Fruit fly (Drosophila melanogaster) Kc167 (cell line): ENCODE measurements around the gene fz2.

Experiments
- Myc ChIP-seq: fragments of >200 bp; optimal IDR thresholded peaks from 2 replicates; lab custom pipeline; 2017; ENCODE audit warnings: missing external identifiers
- Sin3A ChIP-seq: fragments of >200 bp; optimal IDR thresholded peaks from 2 replicates; lab custom pipeline; 2018; ENCODE audit warnings: missing external identifiers
- h ChIP-seq: fragments of >200 bp; optimal IDR thresholded peaks from 3 replicates; lab custom pipeline; 2018; ENCODE audit warnings: missing external identifiers
- insv ChIP-seq: fragments of >200 bp; optimal IDR thresholded peaks from 3 replicates; lab custom pipeline; 2018; ENCODE audit warnings: missing external identifiers
- psq ChIP-seq: fragments of >200 bp; optimal IDR thresholded peaks from 2 replicates; lab custom pipeline; 2017; ENCODE audit warnings: missing external identifiers
- ttk ChIP-seq: sonication (Bioruptor generic); optimal IDR thresholded peaks from 2 replicates; lab custom pipeline; 2017; ENCODE audit warnings: missing external identifiers

The fz2 gene

DNA sequence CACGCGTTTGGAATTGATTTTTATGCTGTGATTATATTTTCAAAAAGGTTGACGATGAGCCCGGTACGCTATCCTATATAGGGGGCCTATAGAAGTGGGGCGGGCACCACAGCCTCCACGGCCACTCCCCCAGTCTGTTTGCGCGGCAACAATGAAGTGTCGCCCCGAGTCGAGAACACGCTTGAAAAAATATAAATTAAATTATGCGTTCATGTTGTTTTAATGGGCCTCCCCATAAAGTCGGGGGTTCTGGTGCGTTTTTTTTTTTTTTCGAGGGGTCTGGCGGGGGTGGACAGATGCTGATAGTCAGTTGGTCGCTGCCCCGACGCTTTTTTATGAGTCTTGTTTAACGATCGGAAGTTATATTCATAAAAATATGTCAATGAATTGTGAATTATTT, 37.9 kb downstream of the fz2 start:
- TF ChIP-seq ttk (lab: Kevin White, UChicago) (no peak), Sin3A (lab: Kevin White, UChicago) (no peak), h (lab: Kevin White, UChicago) (no peak), Myc (no peak), psq (lab: Kevin White, UChicago) (no peak), insv (lab: Kevin White, UChicago) (no peak)

DNA sequence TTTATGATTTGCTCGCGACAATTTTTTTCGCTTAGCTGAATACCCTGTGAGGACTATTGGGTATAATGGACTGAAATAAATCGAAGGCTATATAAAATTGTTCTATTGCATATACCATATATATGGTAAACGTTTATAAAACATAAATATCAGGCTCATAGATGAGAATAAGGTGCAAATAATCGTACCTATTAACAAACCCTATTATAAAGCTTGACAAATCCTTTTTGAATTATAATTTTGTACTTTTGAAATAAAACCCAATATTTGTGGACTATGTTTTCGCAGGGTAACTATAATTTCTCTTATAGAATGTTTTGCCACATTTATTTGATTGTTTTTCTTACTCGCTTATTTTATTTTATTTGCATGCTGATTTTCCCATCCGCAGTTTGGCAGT, 38.5 kb downstream of the fz2 start:
- no peak for TF ChIP-seq ttk (lab: Kevin White, UChicago)
- no peak for TF ChIP-seq psq (lab: Kevin White, UChicago)
- TF ChIP-seq insv (lab: Kevin White, UChicago) = no peak
- TF ChIP-seq h (lab: Kevin White, UChicago) = no peak
- TF ChIP-seq Sin3A (lab: Kevin White, UChicago) = no peak
- no peak for TF ChIP-seq Myc

DNA sequence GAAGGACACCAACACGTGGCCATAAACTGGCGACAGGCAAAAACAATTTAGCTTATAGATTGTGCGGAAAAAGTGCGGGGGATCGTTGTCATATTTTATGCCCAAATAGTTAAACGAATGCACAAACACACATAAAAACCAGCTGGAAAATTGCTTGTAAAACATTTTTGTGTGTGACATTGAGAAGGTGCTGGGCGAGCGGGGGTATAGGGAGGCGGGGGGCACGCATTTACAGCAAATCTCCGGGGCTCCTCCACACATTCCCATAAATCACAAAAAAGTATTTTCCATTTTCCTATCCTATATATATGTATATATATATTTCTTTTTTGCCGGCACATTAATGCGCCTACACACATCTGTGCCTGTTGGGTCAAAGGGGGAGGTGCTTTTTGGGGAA, 39.1 kb downstream of the fz2 start:
- TF ChIP-seq Myc (no peak), ttk (lab: Kevin White, UChicago) (no peak), h (lab: Kevin White, UChicago) (no peak), Sin3A (lab: Kevin White, UChicago) (no peak), insv (lab: Kevin White, UChicago) (no peak), psq (lab: Kevin White, UChicago) (no peak)

DNA sequence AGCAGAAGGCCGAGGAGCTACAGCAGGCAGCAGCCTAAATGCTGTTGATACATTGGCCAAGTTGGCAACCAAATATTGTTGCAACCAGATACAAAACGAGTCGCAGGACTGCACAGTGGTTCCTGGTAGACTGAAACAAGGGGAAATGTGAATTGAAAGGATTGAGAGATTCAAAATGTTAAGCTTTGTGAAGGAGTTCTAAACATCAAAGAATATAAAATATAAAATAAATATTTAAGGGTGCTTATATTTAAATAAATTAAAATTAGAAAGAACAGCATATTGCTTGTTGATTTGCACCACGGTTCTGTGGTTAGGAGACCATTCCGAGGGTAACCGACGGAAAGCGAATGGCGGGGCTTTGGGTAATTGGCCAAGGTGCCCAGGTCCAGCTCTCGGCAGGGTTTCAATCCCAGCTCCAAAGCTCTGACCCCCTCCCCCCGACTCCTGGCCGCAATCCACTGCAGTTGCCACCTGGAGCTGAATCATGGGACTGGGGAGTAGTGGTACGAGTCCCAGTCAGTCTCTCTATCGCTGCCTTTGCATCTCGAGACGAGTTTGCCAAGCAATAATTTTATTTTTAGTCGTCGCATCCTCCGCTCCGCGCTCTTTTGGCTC, 41.0 kb downstream of the fz2 start:
- TF ChIP-seq Myc (no peak), insv (lab: Kevin White, UChicago) (no peak), h (lab: Kevin White, UChicago) (no peak), ttk (lab: Kevin White, UChicago) (no peak), Sin3A (lab: Kevin White, UChicago) (no peak), psq (lab: Kevin White, UChicago) (no peak)

DNA sequence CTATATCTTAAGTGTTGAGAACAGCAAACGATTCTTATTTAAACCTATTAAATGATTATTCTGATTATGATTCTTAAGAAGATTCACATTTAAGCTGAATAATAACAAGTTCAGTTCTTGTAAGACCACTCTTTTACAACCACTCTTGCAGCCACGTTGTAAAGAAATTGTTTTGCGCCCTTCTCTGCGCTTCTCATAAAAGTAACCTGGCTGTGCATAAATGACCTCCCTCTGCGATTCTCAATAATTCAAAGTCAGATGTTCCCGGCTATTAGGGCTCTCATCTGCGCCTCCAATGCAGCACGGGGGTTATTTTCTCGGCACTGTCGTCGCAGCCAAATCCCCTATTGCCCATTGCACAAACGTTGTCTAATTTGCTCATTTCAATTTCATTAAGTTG, 42.0 kb downstream of the fz2 start:
- TF ChIP-seq Sin3A (lab: Kevin White, UChicago) (no peak), h (lab: Kevin White, UChicago) (no peak), insv (lab: Kevin White, UChicago) (no peak), ttk (lab: Kevin White, UChicago) (no peak), psq (lab: Kevin White, UChicago) (no peak), Myc (no peak)

DNA sequence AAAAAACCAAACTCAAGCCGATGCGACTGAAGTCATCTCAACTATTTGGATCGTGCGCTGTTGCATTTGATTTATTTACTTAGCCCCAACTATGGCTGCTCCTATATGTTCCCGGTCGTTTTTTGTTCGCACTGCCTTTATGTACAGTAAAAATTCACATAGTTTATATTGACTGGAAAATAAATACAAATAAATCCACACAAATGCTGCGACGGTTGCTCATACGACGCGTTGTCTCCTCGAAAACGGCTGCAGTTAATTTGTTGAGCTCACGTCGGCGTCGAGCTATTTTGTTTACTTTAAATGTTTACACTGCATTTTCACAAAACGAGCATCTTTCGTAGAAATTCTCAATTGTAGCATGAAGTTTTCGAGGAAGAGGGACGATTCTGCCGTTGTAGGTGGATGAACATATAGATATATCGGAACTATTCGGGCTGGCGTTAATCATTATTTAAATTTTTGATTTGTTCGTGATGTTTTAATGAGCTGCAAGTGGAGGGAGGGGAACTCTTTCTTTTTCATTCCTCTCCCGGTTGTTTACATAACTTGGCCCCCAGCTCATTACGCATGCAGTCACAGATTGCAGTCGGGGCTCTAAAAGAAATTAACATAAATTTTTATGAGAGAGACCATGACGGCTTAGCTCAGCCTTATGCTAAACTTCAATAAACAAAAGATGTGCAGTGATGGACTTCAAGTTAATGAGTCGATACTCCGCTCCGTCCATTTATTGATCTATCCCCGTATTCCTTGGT, 43.1 kb downstream of the fz2 start:
- TF ChIP-seq Myc (no peak), psq (lab: Kevin White, UChicago) (no peak), insv (lab: Kevin White, UChicago) (no peak), h (lab: Kevin White, UChicago) (no peak), Sin3A (lab: Kevin White, UChicago) (no peak), ttk (lab: Kevin White, UChicago) (no peak)

DNA sequence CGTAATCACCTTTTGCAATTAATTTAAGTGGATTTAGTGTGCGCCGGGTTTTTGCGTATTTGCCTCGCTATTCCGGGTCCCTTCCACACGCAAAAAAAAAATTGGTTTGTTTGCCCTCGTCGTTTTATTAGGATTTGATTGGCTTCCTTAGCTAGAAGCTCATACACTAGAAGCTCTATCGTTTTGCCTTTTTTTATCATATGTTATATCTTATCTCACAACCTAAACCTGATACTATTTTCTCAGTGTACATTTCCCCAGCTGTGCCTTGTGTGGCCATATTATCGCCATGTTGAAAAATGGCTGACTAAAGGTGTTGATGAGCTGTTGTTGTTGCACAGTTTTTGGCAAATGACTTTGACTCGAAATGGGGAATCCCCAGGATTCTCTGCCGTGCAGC, 44.4 kb downstream of the fz2 start:
- TF ChIP-seq insv (lab: Kevin White, UChicago) = no peak
- no peak for TF ChIP-seq psq (lab: Kevin White, UChicago)
- TF ChIP-seq Sin3A (lab: Kevin White, UChicago) = no peak
- no peak for TF ChIP-seq Myc
- TF ChIP-seq h (lab: Kevin White, UChicago) = no peak
- no peak for TF ChIP-seq ttk (lab: Kevin White, UChicago)

DNA sequence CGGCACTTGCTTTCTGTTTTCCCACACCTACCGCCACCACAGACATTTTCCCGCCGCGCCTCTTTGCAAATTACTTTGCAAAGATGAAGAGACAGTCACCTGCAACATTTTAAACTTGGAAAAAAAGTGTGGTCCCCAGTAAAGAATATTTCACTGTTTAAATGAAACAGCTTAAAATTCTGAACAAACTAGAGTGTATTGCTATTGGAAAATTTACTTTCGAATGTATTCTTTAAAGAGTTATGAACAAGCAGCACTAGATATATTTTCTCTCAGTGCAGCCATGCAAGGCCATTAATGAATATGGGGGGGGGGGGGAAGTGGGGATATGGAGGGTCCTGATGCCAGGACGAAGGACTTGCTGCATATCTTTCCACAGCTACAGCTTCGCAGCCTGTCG, 45.0 kb downstream of the fz2 start:
- no peak for TF ChIP-seq psq (lab: Kevin White, UChicago)

DNA sequence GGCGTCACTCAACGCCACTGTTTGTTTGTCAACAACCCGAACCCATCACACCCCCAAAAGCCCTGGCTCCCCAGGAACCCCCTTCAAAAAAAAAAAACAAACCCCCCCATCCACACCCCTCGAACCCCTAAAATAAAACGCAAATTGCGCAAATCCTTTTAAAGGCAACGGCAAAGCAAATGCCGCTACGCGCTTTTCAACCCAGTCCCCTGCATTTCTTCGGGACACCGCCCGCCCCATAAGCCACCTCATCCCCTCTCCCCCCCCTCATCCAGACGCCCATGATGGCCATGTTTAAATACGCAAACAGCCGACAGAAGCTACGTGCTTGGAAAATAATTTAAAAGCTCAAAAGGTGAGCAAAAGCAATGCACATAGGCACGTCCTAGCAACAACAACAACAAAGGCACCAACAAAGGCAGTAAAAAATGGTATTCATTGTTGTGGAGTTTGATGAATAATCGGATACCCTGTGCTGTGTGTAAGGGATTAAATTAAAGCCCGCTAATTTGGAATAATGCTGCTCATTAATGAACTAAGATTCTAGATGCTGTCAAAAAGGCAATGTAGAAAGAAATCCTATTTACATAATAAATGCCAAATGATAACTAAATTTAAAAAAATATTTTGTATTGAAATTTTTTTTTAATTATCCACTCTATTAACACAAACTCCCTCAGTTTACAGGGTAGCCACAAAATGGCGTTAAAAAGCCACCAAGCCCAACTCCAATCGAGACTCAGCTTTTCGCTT, 46.6 kb downstream of the fz2 start:
- no peak for TF ChIP-seq Myc
- no peak for TF ChIP-seq Sin3A (lab: Kevin White, UChicago)
- no peak for TF ChIP-seq ttk (lab: Kevin White, UChicago)
- no peak for TF ChIP-seq insv (lab: Kevin White, UChicago)
- no peak for TF ChIP-seq h (lab: Kevin White, UChicago)
- TF ChIP-seq psq (lab: Kevin White, UChicago) = no peak

DNA sequence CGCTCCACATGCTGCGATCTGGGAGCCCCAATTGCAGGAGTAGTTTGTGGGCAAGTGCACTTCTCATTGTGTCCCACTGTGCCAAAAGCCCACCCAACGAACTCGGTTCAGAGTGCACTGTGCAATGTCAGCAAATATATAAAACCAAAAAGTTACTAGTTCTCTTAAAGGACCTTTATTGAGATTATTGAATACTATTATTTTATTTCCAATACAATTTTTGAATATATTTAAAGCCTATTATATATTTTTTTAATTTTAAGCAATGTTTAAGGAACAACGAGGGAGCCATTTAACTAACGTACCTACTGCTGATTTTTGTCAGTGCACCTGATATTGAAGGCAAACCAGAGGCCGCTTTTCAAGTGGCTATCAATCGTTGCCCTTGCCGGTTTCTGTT, 47.7 kb downstream of the fz2 start:
- TF ChIP-seq Myc (no peak), h (lab: Kevin White, UChicago) (no peak), psq (lab: Kevin White, UChicago) (no peak), insv (lab: Kevin White, UChicago) (no peak), Sin3A (lab: Kevin White, UChicago) (no peak), ttk (lab: Kevin White, UChicago) (no peak)

DNA sequence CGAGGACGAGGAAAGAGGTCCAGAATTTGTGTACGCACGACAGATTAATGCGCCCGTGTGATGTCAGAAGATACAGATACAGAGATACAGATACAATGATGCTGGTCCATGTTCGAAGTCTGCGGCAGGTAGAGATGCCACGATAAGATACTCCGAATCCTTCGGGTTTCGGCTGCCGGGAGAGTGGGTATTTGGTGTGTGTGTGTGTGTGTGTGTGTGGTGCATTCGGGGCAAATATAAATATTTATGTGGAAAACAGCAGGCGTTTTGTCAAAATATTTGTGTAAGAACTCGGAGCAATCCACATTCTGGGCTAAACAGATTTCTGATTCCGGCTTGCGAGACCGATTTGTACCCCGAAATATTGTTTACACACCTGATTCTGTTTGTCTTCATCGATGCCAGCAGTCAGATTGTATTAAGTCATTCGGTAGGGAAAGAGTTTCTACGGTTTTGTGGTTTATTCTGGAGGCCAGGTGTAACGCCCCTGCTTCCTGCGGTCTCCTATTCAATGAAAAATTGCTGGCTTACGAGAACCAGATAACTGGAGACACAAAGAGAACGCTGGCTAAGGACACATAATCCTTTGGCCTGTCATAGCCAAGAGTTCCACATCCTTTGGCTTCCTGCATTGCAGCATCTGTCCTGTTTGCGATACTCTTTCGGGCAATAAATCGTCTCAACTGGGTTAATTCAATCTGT, 51.0 kb downstream of the fz2 start:
- TF ChIP-seq psq (lab: Kevin White, UChicago) (no peak), insv (lab: Kevin White, UChicago) (no peak), ttk (lab: Kevin White, UChicago) (no peak), Sin3A (lab: Kevin White, UChicago) (no peak), Myc (no peak), h (lab: Kevin White, UChicago) (no peak)
